Worm (Caenorhabditis elegans): Measurements from ENCODE around the gene T24C12.3.

T24C12.3 gene

ce11 chrX:2226875-2227355, 23.2 kb upstream of the T24C12.3 start (continued):
- TF ChIP-seq lin-26 (GFP tag; IDR thresholded peaks at IDR 0.05), result peak; percentile 87
- peak; percentile 91 for TF ChIP-seq B0261.1 (tag; optimal IDR thresholded peaks at IDR 0.05)
- TF ChIP-seq fkh-3 (tag; optimal IDR thresholded peaks at IDR 0.05), result peak; percentile 34
- peak; percentile 68 for TF ChIP-seq repo-1 (tag; optimal IDR thresholded peaks at IDR 0.05)
- no peak for TF ChIP-seq nfya-1 (tag; optimal IDR thresholded peaks at IDR 0.05; ENCODE audit: borderline replicate concordance, insufficient read depth)
- peak; percentile 92 for TF ChIP-seq tbp1 (GFP tag; optimal IDR thresholded peaks at IDR 0.05)
- TF ChIP-seq Y79H2A.3 (GFP tag; conservative IDR thresholded peaks at IDR 0.05), result peak; percentile 46; the same call in 1 of the 2 replicates
- no peak for TF ChIP-seq ccch-3 (GFP tag; optimal IDR thresholded peaks at IDR 0.05)
- TF ChIP-seq akir-1 (GFP tag; optimal IDR thresholded peaks at IDR 0.05), result peak; percentile 54
- TF ChIP-seq ceh-27 (GFP tag; optimal IDR thresholded peaks at IDR 0.05), result peak; percentile 75
- peak; percentile 13 for TF ChIP-seq somi-1 (GFP tag; optimal IDR thresholded peaks at IDR 0.05)
- TF ChIP-seq F57C9.4 (tag; optimal IDR thresholded peaks at IDR 0.05), result peak; percentile 21
- peak; percentile 93 for TF ChIP-seq die-1 (tag; optimal IDR thresholded peaks at IDR 0.05)
- TF ChIP-seq him-1 (tag; optimal IDR thresholded peaks at IDR 0.05), result peak; percentile 92
- TF ChIP-seq F22D6.2 (tag; optimal IDR thresholded peaks at IDR 0.05), result peak; percentile 18
- peak; percentile 61 for TF ChIP-seq hrde-1 (tag; optimal IDR thresholded peaks at IDR 0.05; ENCODE audit: borderline replicate concordance)
- TF ChIP-seq egrh-3 (GFP tag; IDR thresholded peaks at IDR 0.05), result peak; percentile 42; the same call in 1 of the 2 replicates
- TF ChIP-seq nfya-2 (GFP tag; IDR thresholded peaks at IDR 0.05), result no peak
- TF ChIP-seq nhr-179 (tag; optimal IDR thresholded peaks at IDR 0.05), result peak; percentile 31
- no peak for TF ChIP-seq T26A5.8 (tag; optimal IDR thresholded peaks at IDR 0.05)
- no peak for TF ChIP-seq nhr-27 (tag; optimal IDR thresholded peaks at IDR 0.05)
- TF ChIP-seq F55B11.4 (tag; optimal IDR thresholded peaks at IDR 0.05; ENCODE audit: borderline replicate concordance, insufficient read depth), result no peak
- TF ChIP-seq C06A6.2 (GFP tag; conservative IDR thresholded peaks at IDR 0.05), result peak; percentile 57; the same call in 1 of the 2 replicates
- TF ChIP-seq hmg-20 (GFP tag; IDR thresholded peaks at IDR 0.05), result no peak
- TF ChIP-seq dpl-1 (GFP tag; optimal IDR thresholded peaks at IDR 0.05), result no peak
- peak; percentile 60 for TF ChIP-seq snpc-3.4 (tag; optimal IDR thresholded peaks at IDR 0.05)
- TF ChIP-seq hmg-1.2 (GFP tag; IDR thresholded peaks at IDR 0.05), result peak; percentile 80
- 0 out of 2 replicates have a peak, but pooled peaks have one; percentile 37 for TF ChIP-seq cebp-2 (GFP tag; IDR thresholded peaks at IDR 0.05)
- peak; percentile 55 for TF ChIP-seq T07F8.4 (tag; optimal IDR thresholded peaks at IDR 0.05)
- TF ChIP-seq ama-1 (optimal IDR thresholded peaks at IDR 0.05), result no peak
- peak; percentile 13 to 91 for TF ChIP-seq ama-1 (GFP tag; optimal IDR thresholded peaks at IDR 0.05)
- TF ChIP-seq zfh-2 (GFP tag; conservative IDR thresholded peaks at IDR 0.05), result peak; percentile 38; the same call in 1 of the 2 replicates
- peak; percentile 72 for TF ChIP-seq ztf-18 (tag; optimal IDR thresholded peaks at IDR 0.05)

- TF ChIP-seq Y79H2A.3 (GFP tag; conservative IDR thresholded peaks at IDR 0.05) (no peak), snpc-4 (GFP tag; optimal IDR thresholded peaks at IDR 0.05) (no peak), snpc-4 (tag; optimal IDR thresholded peaks at IDR 0.05) (no peak), ztf-6 (GFP tag; IDR thresholded peaks at IDR 0.05) (no peak), C17E4.6 (GFP tag; IDR thresholded peaks at IDR 0.05) (no peak), F55B11.4 (tag; optimal IDR thresholded peaks at IDR 0.05; ENCODE audit: borderline replicate concordance, insufficient read depth) (no peak), F57C9.4 (tag; optimal IDR thresholded peaks at IDR 0.05) (no peak), Y95B8A.8 (GFP tag; IDR thresholded peaks at IDR 0.05) (no peak), dpff-1 (tag; optimal IDR thresholded peaks at IDR 0.05) (no peak), snpc-3.4 (tag; optimal IDR thresholded peaks at IDR 0.05) (no peak), nfya-1 (tag; optimal IDR thresholded peaks at IDR 0.05; ENCODE audit: borderline replicate concordance, insufficient read depth) (no peak), tlf-1 (GFP tag; optimal IDR thresholded peaks at IDR 0.05) (no peak), tbp1 (GFP tag; optimal IDR thresholded peaks at IDR 0.05) (no peak), sptf-2 (GFP tag; optimal IDR thresholded peaks at IDR 0.05) (no peak), atf-7 (tag; optimal IDR thresholded peaks at IDR 0.05) (no peak), die-1 (tag; optimal IDR thresholded peaks at IDR 0.05) (no peak), xnd-1 (tag; optimal IDR thresholded peaks at IDR 0.05) (no peak), athp-1 (tag; optimal IDR thresholded peaks at IDR 0.05) (no peak), mcd-1 (GFP tag; IDR thresholded peaks at IDR 0.05) (no peak), ceh-58 (GFP tag; IDR thresholded peaks at IDR 0.05) (no peak), dox-1 (GFP tag; IDR thresholded peaks at IDR 0.05) (no peak)
Observed at ce11 chrX:2220850-2221249, 17.2 kb upstream of the T24C12.3 start, which contains the start of gene hex-1. TSS of gene hex-1 (plus strand) at chrX:2221150.

All from whole organism, young adult.